Worm (Caenorhabditis elegans) whole organism, early embryonic: ENCODE measurements around the gene elo-4.

Experiments used
- B0310.2 ChIP-seq: sonication (generic microtip); optimal IDR thresholded peaks from 2 replicates; lab custom pipeline; 2016; ENCODE audit warnings: mild to moderate bottlenecking, missing genetic modification characterization, missing compliant biosample characterization
- F13C5.2 ChIP-seq: sonication (generic microtip); optimal IDR thresholded peaks from 2 replicates; lab custom pipeline; 2017; ENCODE audit warnings: mild to moderate bottlenecking, missing genetic modification characterization, inconsistent platforms, missing compliant biosample characterization
- aly-1 ChIP-seq: sonication (generic microtip); optimal IDR thresholded peaks from 2 replicates; lab custom pipeline; 2016; ENCODE audit warnings: missing genetic modification characterization, missing compliant biosample characterization
- ama-1 ChIP-seq: fragments of 150-350 bp; optimal IDR thresholded peaks from 2 replicates; lab custom pipeline; 2014
- ceh-13 ChIP-seq: fragments of 200-800 bp; sonication (Bioruptor generic); optimal IDR thresholded peaks from 2 replicates; lab custom pipeline; 2018; ENCODE audit warnings: mild to moderate bottlenecking, missing genetic modification characterization, missing compliant biosample characterization
- ceh-36 ChIP-seq: sonication (generic microtip); optimal IDR thresholded peaks from 2 replicates; lab custom pipeline; 2016; ENCODE audit warnings: missing genetic modification characterization, inconsistent platforms, missing compliant biosample characterization
- ets-7 ChIP-seq: sonication (generic microtip); optimal IDR thresholded peaks from 2 replicates; lab custom pipeline; 2016; ENCODE audit warnings: missing genotype, missing genetic modification characterization, missing compliant biosample characterization
- flt-1 ChIP-seq: fragments of 200-800 bp; sonication (Bioruptor generic); IDR thresholded peaks from 2 replicates; pipeline ENCODE4 v1.3.6; 2022; ENCODE audit warnings: missing genetic modification characterization, missing compliant biosample characterization
- hmbx-1 ChIP-seq: sonication (generic microtip); optimal IDR thresholded peaks from 2 replicates; lab custom pipeline; 2016; ENCODE audit warnings: mild to moderate bottlenecking, missing genetic modification characterization, missing compliant biosample characterization
- hmg-4 ChIP-seq: fragments of 200-800 bp; sonication (Bioruptor generic); optimal IDR thresholded peaks from 2 replicates; lab custom pipeline; 2018; ENCODE audit warnings: mild to moderate bottlenecking, missing genetic modification characterization, missing compliant biosample characterization
- hnd-1 ChIP-seq: sonication (generic microtip); optimal IDR thresholded peaks from 2 replicates; lab custom pipeline; 2016; ENCODE audit warnings: missing genetic modification characterization, missing compliant biosample characterization
- pes-1 ChIP-seq: fragments of 200-800 bp; sonication (Bioruptor generic); IDR thresholded peaks from 2 replicates; pipeline ENCODE4 v1.3.6; 2022; ENCODE audit warnings: missing genetic modification reagents, missing genetic modification characterization, missing compliant biosample characterization
- scrt-1 ChIP-seq: fragments of 200-800 bp; sonication (Bioruptor generic); IDR thresholded peaks from 2 replicates; pipeline ENCODE4 v1.3.6; 2022; ENCODE audit warnings: missing genetic modification characterization, missing compliant biosample characterization
- sea-1 ChIP-seq: fragments of 200-800 bp; sonication (Bioruptor generic); conservative IDR thresholded peaks from 2 replicates; pipeline ENCODE4 v1.3.6; 2022; ENCODE audit warnings: missing genetic modification characterization, missing compliant biosample characterization
- tbx-11 ChIP-seq: fragments of 200-800 bp; sonication (Bioruptor generic); IDR thresholded peaks from 2 replicates; pipeline ENCODE4 v1.3.6; 2022; ENCODE audit warnings: missing genetic modification characterization, missing compliant biosample characterization
- tbx-37 ChIP-seq: fragments of 200-800 bp; sonication (Bioruptor generic); conservative IDR thresholded peaks from 2 replicates; pipeline ENCODE4 v1.3.6; 2022; ENCODE audit warnings: missing genetic modification reagents, missing genetic modification characterization, missing compliant biosample characterization
- tra-4 ChIP-seq: sonication (generic microtip); optimal IDR thresholded peaks from 2 replicates; lab custom pipeline; 2017; ENCODE audit warnings: missing genetic modification characterization, missing compliant biosample characterization

The elo-4 gene

DNA sequence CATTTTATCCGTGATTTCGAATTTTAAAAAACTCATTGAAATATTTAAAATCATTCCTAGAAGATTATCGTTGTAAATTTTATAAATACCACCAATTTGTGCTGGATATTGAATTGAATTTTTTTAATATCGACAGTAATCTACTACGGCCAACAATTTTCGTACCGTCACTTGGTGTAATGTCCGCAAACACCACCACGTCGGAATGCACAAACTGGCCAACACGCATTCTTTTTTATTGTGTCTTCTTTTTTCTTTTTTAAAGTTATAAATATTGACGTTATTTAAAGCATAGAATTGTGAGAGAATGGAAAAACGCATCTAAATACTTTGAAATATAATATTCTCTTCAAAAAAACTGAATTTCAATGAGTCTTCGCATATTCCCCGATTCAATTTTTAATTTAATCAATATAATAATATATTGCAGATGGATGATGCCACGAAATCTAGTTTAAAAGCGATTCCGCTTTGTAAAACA lies 3.0 kb downstream of the elo-4 start, which contains the start of gene ufc-1:
Gene ufc-1, plus strand, starts transcription at position 431 of the 481 bp plus-strand sequence.
- TF ChIP-seq ceh-13 (GFP tag; lab: Kevin White, UChicago) = no peak
- no peak for TF ChIP-seq hnd-1
- TF ChIP-seq tbx-11 = no peak
- no peak for TF ChIP-seq scrt-1 (GFP tag; lab: Robert Waterston, UW)
- TF ChIP-seq hmg-4 (GFP tag; lab: Kevin White, UChicago) = no peak
- no peak for TF ChIP-seq tbx-37 (GFP tag; lab: Robert Waterston, UW)
- no peak for TF ChIP-seq ama-1
- no peak for TF ChIP-seq ets-7 (tag; lab: Kevin White, UChicago)
- TF ChIP-seq flt-1 = no peak
- TF ChIP-seq B0310.2 (tag; lab: Kevin White, UChicago) = no peak
- no peak for TF ChIP-seq hmbx-1 (tag; lab: Kevin White, UChicago)
- no peak for TF ChIP-seq F13C5.2 (tag; lab: Kevin White, UChicago)
- TF ChIP-seq ceh-36 = no peak
- no peak for TF ChIP-seq pes-1

DNA sequence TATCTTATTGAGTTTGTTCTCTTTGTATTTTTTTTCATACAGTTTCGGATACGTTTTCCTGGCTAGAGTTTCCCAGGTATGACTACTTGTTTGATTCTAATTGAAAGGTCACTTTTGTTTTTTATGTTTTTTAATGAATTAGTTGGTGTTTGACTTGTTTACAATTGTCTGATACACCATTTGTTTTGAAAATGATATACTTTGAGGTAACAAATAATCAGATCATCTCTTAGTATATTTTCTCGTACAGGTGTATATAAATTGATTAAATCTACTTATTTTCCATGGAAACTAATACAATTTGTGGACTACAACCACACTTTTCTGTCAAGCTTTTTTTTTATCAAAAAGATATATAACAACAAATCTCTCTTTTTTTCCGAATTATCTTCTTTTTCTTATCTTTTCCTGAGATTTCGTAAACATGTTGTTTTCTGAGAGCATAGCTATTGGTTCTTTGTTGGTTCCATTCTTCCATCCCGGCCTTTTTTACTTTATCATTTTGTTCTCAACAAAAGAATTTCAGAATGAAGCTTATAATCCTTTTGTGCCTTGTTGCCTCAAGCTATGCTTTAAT lies 4.2 kb downstream of the elo-4 start, which contains the start of gene ttr-5:
Gene ttr-5, plus strand, starts transcription at position 527 of the 577 bp plus-strand sequence.
- no peak for TF ChIP-seq F13C5.2 (tag; lab: Kevin White, UChicago)
- no peak for TF ChIP-seq B0310.2 (tag; lab: Kevin White, UChicago)
- no peak for TF ChIP-seq hmbx-1 (tag; lab: Kevin White, UChicago)
- TF ChIP-seq tbx-37 (GFP tag; lab: Robert Waterston, UW) = no peak
- TF ChIP-seq hmg-4 (GFP tag; lab: Kevin White, UChicago) = no peak
- TF ChIP-seq tra-4 (tag; lab: Kevin White, UChicago) = no peak
- no peak for TF ChIP-seq ceh-36
- TF ChIP-seq pes-1 = no peak
- no peak for TF ChIP-seq ets-7 (tag; lab: Kevin White, UChicago)
- TF ChIP-seq tbx-11 = no peak
- no peak for TF ChIP-seq sea-1

DNA sequence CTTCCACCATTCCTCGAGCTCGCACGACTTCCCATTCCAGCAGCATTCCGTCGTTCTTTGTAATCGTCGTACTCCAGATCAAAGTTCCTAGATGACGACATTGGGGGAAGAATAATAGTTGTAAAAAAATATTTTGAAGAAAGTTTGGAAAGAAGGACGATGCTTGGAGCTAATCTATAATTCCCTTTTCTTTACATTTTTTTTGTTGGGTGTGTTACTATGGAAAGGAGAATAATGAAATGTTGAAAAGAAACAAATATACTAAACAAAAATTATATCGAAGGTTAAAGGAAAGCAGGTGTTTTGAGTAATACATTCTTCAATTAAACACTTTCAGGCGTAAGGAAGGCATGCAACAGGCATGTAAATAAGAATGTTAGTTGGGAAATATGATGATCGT lies 4.8 kb downstream of the elo-4 start, which contains the start of gene C40H1.3:
Gene C40H1.3, minus strand, starts transcription at position 101 of the 400 bp plus-strand sequence.
- TF ChIP-seq F13C5.2 (tag; lab: Kevin White, UChicago) (no peak), ets-7 (tag; lab: Kevin White, UChicago) (no peak), ceh-36 (no peak), tra-4 (tag; lab: Kevin White, UChicago) (no peak), flt-1 (no peak), aly-1 (tag; lab: Kevin White, UChicago) (no peak), ama-1 (no peak), tbx-11 (no peak), sea-1 (no peak), ceh-13 (GFP tag; lab: Kevin White, UChicago) (no peak), hmg-4 (GFP tag; lab: Kevin White, UChicago) (no peak), scrt-1 (GFP tag; lab: Robert Waterston, UW) (no peak), tbx-37 (GFP tag; lab: Robert Waterston, UW) (no peak), B0310.2 (tag; lab: Kevin White, UChicago) (no peak), hmbx-1 (tag; lab: Kevin White, UChicago) (no peak), pes-1 (no peak), hnd-1 (no peak)

- TF ChIP-seq tra-4 (tag; lab: Kevin White, UChicago) = no peak
- no peak for TF ChIP-seq B0310.2 (tag; lab: Kevin White, UChicago)
Observed at ce11 chrIII:9328732-9329131, 5.3 kb downstream of the elo-4 start.

DNA sequence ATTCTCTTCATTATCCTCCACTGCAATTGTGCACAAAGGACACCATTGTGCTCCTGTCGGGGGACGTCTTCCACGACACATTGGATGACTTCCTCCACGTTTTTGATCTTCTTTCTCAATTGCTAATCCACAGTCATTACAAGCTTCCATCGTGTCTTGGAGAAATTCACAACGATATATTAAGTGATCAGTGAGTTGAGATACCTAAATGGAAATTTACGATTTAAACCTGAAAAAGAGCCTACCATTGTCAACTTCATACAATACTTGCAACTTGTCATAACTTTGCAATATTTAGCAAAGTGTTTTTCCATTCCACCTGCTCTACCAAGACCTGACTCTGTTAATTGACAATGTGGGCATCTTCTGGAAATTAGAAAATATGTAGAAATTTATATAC lies 6.2 kb downstream of the elo-4 start:
- TF ChIP-seq tbx-37 (GFP tag; lab: Robert Waterston, UW) (no peak), ceh-36 (no peak), aly-1 (tag; lab: Kevin White, UChicago) (no peak), pes-1 (no peak), sea-1 (no peak), F13C5.2 (tag; lab: Kevin White, UChicago) (no peak), B0310.2 (tag; lab: Kevin White, UChicago) (no peak), hmg-4 (GFP tag; lab: Kevin White, UChicago) (no peak), flt-1 (no peak), ama-1 (no peak), ets-7 (tag; lab: Kevin White, UChicago) (no peak), hnd-1 (no peak), ceh-13 (GFP tag; lab: Kevin White, UChicago) (no peak), hmbx-1 (tag; lab: Kevin White, UChicago) (no peak), tbx-11 (no peak), tra-4 (tag; lab: Kevin White, UChicago) (no peak), scrt-1 (GFP tag; lab: Robert Waterston, UW) (no peak)

DNA sequence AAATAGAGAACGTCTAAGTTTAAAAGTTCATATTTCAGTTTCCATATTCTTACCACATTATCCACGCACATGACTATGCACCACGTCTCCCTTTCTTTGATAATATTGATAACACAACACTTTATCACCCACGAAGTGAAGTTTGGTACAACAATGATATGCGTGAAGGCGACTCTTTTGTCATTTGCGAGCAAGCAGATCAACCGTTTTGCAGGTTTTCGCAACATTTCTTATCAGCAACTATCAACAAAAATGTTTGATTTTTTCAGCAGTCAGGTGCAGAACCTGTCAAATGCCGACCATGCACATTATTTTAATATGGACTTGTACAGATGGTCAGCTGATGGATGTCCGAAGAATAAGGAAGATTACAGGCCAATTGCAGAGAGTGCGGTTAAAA lies 7.5 kb downstream of the elo-4 start:
- TF ChIP-seq tbx-37 (GFP tag; lab: Robert Waterston, UW) = no peak
- no peak for TF ChIP-seq ceh-36
- no peak for TF ChIP-seq hnd-1
- TF ChIP-seq F13C5.2 (tag; lab: Kevin White, UChicago) = no peak
- TF ChIP-seq ets-7 (tag; lab: Kevin White, UChicago) = no peak

ce11 chrIII:9324724-9325123 lies 9.3 kb downstream of the elo-4 start, which contains the start of gene C40H1.7:
Gene C40H1.7, plus strand, starts transcription at chrIII:9325024.
- TF ChIP-seq sea-1 (no peak), flt-1 (no peak), scrt-1 (GFP tag; lab: Robert Waterston, UW) (no peak), ceh-36 (no peak), F13C5.2 (tag; lab: Kevin White, UChicago) (no peak), tbx-11 (no peak), hnd-1 (no peak), ets-7 (tag; lab: Kevin White, UChicago) (no peak), hmg-4 (GFP tag; lab: Kevin White, UChicago) (no peak), ceh-13 (GFP tag; lab: Kevin White, UChicago) (no peak), B0310.2 (tag; lab: Kevin White, UChicago) (no peak), pes-1 (no peak), ama-1 (no peak), aly-1 (tag; lab: Kevin White, UChicago) (no peak), hmbx-1 (tag; lab: Kevin White, UChicago) (no peak)
